Worm (Caenorhabditis elegans) whole organism, L4 larva: ENCODE data around the gene pept-2.

Experiments used
- F10B5.3 ChIP-seq: sonication (generic microtip); optimal IDR thresholded peaks from 2 replicates; lab custom pipeline; 2016; ENCODE audit warnings: mild to moderate bottlenecking, missing genetic modification characterization, missing compliant biosample characterization
- Y105C5A.15 ChIP-seq: fragments of 200-800 bp; sonication (Bioruptor generic); IDR thresholded peaks from 2 replicates; pipeline ENCODE4 v1.3.6; 2022; ENCODE audit warnings: missing genetic modification characterization, missing compliant biosample characterization
- aly-2 ChIP-seq: sonication (generic microtip); optimal IDR thresholded peaks from 2 replicates; lab custom pipeline; 2018; ENCODE audit warnings: missing biosample characterization, missing genetic modification characterization
- ama-1 ChIP-seq: fragments of 150-350 bp; optimal IDR thresholded peaks from 2 replicates; lab custom pipeline; 2014; ENCODE audit warnings: inconsistent platforms, mixed read lengths
- dmd-8 ChIP-seq: fragments of 200-800 bp; sonication (Bioruptor generic); IDR thresholded peaks from 2 replicates; pipeline ENCODE4 v1.3.6; 2022; ENCODE audit warnings: missing genetic modification characterization, missing compliant biosample characterization

- TF ChIP-seq Y105C5A.15 (GFP tag; lab: Robert Waterston, UW): no peak
- TF ChIP-seq aly-2 (tag; lab: Kevin White, UChicago): no peak
- no peak for TF ChIP-seq F10B5.3 (tag; lab: Kevin White, UChicago)
- TF ChIP-seq ama-1 (lab: Kevin White, UChicago): no peak
- TF ChIP-seq dmd-8 (GFP tag; lab: Robert Waterston, UW): no peak
Measured at ce11 chrIV:10765053-10765452, 25.4 kb upstream of the pept-2 start, which contains the start of gene T25B9.12.
